Worm (Caenorhabditis elegans): ENCODE data around the gene F55F1.2.

The F55F1.2 gene

ce11 chrX:2809611-2810010, 39.8 kb upstream of the F55F1.2 start, which contains the start of gene C14A11.9 (continued):
- TF ChIP-seq ceh-22 (tag; optimal IDR thresholded peaks at IDR 0.05) (no peak), eyg-1 (tag; optimal IDR thresholded peaks at IDR 0.05) (no peak), C38D4.7 (GFP tag; optimal IDR thresholded peaks at IDR 0.05) (peak; percentile 56), C08G9.2 (tag; optimal IDR thresholded peaks at IDR 0.05) (peak; percentile 71), ceh-6 (GFP tag; optimal IDR thresholded peaks at IDR 0.05) (peak; percentile 42), K09A11.1 (tag; optimal IDR thresholded peaks at IDR 0.05; ENCODE audit: insufficient read depth) (no peak), unc-3 (GFP tag; conservative IDR thresholded peaks at IDR 0.05) (no peak), unc-3 (tag; optimal IDR thresholded peaks at IDR 0.05) (peak; percentile 70), hlh-6 (tag; optimal IDR thresholded peaks at IDR 0.05) (peak; percentile 76), ceh-19 (GFP tag; optimal IDR thresholded peaks at IDR 0.05) (peak; percentile 59), ceh-14 (tag; optimal IDR thresholded peaks at IDR 0.05) (peak; percentile 75), pros-1 (tag; optimal IDR thresholded peaks at IDR 0.05) (no peak), odd-2 (tag; optimal IDR thresholded peaks at IDR 0.05) (no peak), ref-2 (tag; optimal IDR thresholded peaks at IDR 0.05) (no peak), lin-11 (tag; optimal IDR thresholded peaks at IDR 0.05) (peak; percentile 58), nhr-232 (tag; optimal IDR thresholded peaks at IDR 0.05) (peak; percentile 58), dmd-4 (tag; optimal IDR thresholded peaks at IDR 0.05; ENCODE audit: borderline replicate concordance) (no peak), zip-5 (tag; optimal IDR thresholded peaks at IDR 0.05) (peak; percentile 18), lim-6 (tag; optimal IDR thresholded peaks at IDR 0.05) (no peak), elt-4 (tag; optimal IDR thresholded peaks at IDR 0.05) (no peak), fkh-10 (GFP tag; optimal IDR thresholded peaks at IDR 0.05) (no peak), ztf-16 (tag; optimal IDR thresholded peaks at IDR 0.05) (peak; percentile 24), fax-1 (tag; optimal IDR thresholded peaks at IDR 0.05) (peak; percentile 19), pat-9 (tag; optimal IDR thresholded peaks at IDR 0.05) (peak; percentile 63), tbx-7 (tag; optimal IDR thresholded peaks at IDR 0.05) (no peak), sox-2 (GFP tag; IDR thresholded peaks at IDR 0.05) (no peak), pag-3 (tag; optimal IDR thresholded peaks at IDR 0.05; ENCODE audit: borderline replicate concordance) (no peak), che-1 (tag; optimal IDR thresholded peaks at IDR 0.05) (peak; percentile 60), gmeb-2 (tag; optimal IDR thresholded peaks at IDR 0.05) (peak; percentile 39), ceh-9 (tag; optimal IDR thresholded peaks at IDR 0.05) (no peak), F13H6.1 (tag; optimal IDR thresholded peaks at IDR 0.05) (peak; percentile 58), ceh-31 (tag; optimal IDR thresholded peaks at IDR 0.05) (peak; percentile 86), mec-3 (tag; optimal IDR thresholded peaks at IDR 0.05; ENCODE audit: borderline replicate concordance) (no peak), syd-9 (tag; optimal IDR thresholded peaks at IDR 0.05) (peak; percentile 62), pha-4 (tag; optimal IDR thresholded peaks at IDR 0.05) (no peak), pqm-1 (tag; optimal IDR thresholded peaks at IDR 0.05) (peak; percentile 32), ceh-34 (tag; optimal IDR thresholded peaks at IDR 0.05) (peak; percentile 62), sdc-2 (tag; optimal IDR thresholded peaks at IDR 0.05) (peak; percentile 86)

- TF ChIP-seq hlh-13 (GFP tag; optimal IDR thresholded peaks at IDR 0.05) (no peak), hlh-30 (tag; optimal IDR thresholded peaks at IDR 0.05; ENCODE audit: insufficient read depth) (peak; percentile 24), gmeb-2 (tag; optimal IDR thresholded peaks at IDR 0.05) (no peak), ahr-1 (tag; optimal IDR thresholded peaks at IDR 0.05) (no peak), unc-42 (tag; optimal IDR thresholded peaks at IDR 0.05) (peak; percentile 8), ceh-48 (tag; optimal IDR thresholded peaks at IDR 0.05) (no peak), fkh-6 (tag; optimal IDR thresholded peaks at IDR 0.05) (no peak), fkh-10 (GFP tag; optimal IDR thresholded peaks at IDR 0.05) (no peak), ttx-3 (tag; optimal IDR thresholded peaks at IDR 0.05) (no peak), ceh-14 (tag; optimal IDR thresholded peaks at IDR 0.05) (peak; percentile 35), pha-4 (tag; optimal IDR thresholded peaks at IDR 0.05) (no peak), ceh-31 (tag; optimal IDR thresholded peaks at IDR 0.05) (peak; percentile 57), sox-4 (tag; optimal IDR thresholded peaks at IDR 0.05) (no peak), ceh-9 (tag; optimal IDR thresholded peaks at IDR 0.05) (no peak), mec-3 (tag; optimal IDR thresholded peaks at IDR 0.05; ENCODE audit: borderline replicate concordance) (no peak), nhr-11 (tag; optimal IDR thresholded peaks at IDR 0.05) (no peak), rnt-1 (tag; optimal IDR thresholded peaks at IDR 0.05) (no peak), ceh-45 (GFP tag; IDR thresholded peaks at IDR 0.05) (no peak), syd-9 (tag; optimal IDR thresholded peaks at IDR 0.05) (no peak), unc-55 (GFP tag; optimal IDR thresholded peaks at IDR 0.05) (no peak), elt-4 (tag; optimal IDR thresholded peaks at IDR 0.05) (no peak), T23F11.4 (GFP tag; optimal IDR thresholded peaks at IDR 0.05) (no peak), Y22D7AL.16 (tag; optimal IDR thresholded peaks at IDR 0.05) (no peak), tbx-2 (tag; optimal IDR thresholded peaks at IDR 0.05) (peak; percentile 3)
Observed at ce11 chrX:2807390-2807789, 37.5 kb upstream of the F55F1.2 start, which contains the start of gene C14A11.5. C14A11.5 (minus strand) TSS chrX:2807528.

Measured in whole organism, late embryonic.